Worm (Caenorhabditis elegans) whole organism, midembryonic: ENCODE results near the gene F11A5.18.

Experiments
- ref-1 ChIP-seq: fragments of 200-800 bp; sonication (Bioruptor generic); conservative IDR thresholded peaks from 2 replicates; pipeline ENCODE4 v1.3.6; 2022; ENCODE audit warnings: missing genetic modification reagents, missing genetic modification characterization, missing compliant biosample characterization
- ztf-29 ChIP-seq: fragments of 200-800 bp; sonication (Bioruptor generic); IDR thresholded peaks from 2 replicates; pipeline ENCODE4 v1.3.6; 2022; ENCODE audit warnings: missing genetic modification reagents, missing genetic modification characterization, missing compliant biosample characterization

ce11 chrV:16171721-16172120 is 31.0 kb upstream of the F11A5.18 start, which contains the start of gene K05D4.9:
- TF ChIP-seq ref-1 (GFP tag; lab: Robert Waterston, UW) (no peak), ztf-29 (no peak)
